Worm (Caenorhabditis elegans): ENCODE results near the gene hyl-1.

hyl-1 gene

ce11 chrIV:8571138-8571537 is 32.2 kb downstream of the hyl-1 start, which contains the start of gene Y59H11AM.1:
Gene Y59H11AM.1, plus strand, starts transcription at chrIV:8571438.
- no peak for TF ChIP-seq unc-62 (GFP tag; optimal IDR thresholded peaks at IDR 0.05)

DNA sequence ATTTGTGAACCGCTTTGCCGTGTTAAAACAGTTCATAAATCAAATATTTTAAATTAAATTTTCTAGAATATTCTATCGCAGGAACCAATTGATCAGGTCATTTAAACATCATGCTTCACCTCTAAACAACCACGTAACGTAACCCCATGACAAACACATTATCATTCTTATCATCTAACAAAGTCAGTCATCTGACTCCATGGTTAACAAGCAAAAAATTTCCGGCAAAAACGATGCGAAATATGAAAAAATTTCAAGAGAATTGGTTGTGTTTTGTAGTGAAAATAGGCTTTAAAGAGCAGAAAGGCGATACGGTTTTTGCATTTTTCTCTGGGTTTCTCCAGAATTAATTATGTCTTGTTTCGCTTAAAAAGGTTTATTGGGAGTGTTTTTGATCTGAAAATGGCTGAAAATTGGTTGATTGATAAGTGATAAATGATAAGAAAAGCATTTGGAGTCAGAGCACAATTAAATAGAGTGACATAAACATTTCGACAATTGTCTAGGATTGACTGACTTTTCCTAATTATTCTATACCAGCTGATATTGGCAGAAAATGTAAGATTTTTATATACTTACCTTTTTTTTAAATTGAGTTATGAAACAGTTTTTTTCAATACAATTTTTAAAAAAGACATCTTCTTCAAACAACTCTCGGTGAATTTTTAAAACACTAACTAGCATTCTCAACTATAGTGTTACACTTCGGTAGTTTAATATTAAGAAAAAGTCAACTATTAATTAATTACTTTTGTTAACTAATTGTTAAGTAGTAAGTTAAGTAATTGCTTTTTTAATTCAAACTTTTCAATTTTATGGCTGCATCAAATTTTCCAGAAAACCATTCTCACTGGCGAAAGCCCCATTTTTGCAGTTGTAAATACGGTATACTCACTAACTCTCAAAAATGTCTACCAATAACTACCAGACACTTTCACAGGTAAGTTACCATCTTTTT is 46.4 kb downstream of the hyl-1 start, which contains the start of gene catp-7:
Gene catp-7, plus strand, starts transcription at position 908 of the 958 bp plus-strand sequence.
- TF ChIP-seq unc-62 (GFP tag; optimal IDR thresholded peaks at IDR 0.05): no peak

DNA sequence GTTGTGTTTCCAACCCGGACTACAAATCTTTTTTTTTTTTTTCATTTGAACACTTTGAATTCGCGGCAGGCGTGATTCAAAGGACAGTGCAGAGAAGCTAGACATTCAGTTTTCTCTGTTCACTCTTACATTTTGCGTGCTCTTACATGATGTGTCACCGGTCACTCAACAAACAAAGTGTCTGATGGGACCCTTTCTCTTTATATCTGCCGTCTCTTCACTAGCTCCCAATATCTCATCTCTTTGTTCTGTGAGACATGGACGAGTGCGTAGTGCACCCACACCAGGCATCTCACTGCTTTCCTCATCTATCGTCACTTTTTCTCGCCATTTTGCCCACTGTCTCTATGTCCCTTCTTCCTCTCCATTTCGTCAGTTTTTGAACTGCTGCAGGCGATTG is 48.1 kb downstream of the hyl-1 start:
- TF ChIP-seq unc-62 (GFP tag; optimal IDR thresholded peaks at IDR 0.05): no peak

DNA sequence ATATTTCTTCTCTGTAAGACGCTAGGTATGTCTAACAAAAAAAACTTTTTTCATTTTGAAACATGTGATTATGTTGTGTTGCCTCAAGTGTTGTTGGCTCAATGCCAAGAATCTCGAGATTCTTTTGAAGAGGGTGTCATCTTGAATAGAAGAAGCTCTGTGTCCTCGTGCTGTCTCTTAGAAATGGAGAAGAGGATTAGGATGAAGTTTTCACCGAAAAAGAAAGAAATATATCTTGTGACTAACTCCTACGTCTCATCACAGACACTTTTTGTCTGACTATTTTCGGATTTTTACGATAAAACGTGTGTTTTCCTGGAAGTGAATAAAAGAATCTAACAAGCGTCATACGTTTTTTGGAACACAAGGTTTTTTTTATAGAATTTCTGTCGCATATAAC is 48.7 kb downstream of the hyl-1 start:
- no peak for TF ChIP-seq unc-62 (GFP tag; optimal IDR thresholded peaks at IDR 0.05)
